Fruit fly (Drosophila melanogaster) whole organism, pupa: ENCODE results near the gene CG5969.
A peak's percentile ranks its signal among the peaks of the same experiment; 100 is the strongest.
"Not testable (repeated sequence)": the region's sequence is repeated elsewhere in the genome, so short reads cannot be mapped to it uniquely, and the experiment has no call there.

Experiments used
- CG10348 ChIP-seq: fragments of 200-800 bp; sonication (Bioruptor generic); IDR thresholded peaks from 2 replicates; pipeline ENCODE4 v1.3.6; 2022; ENCODE audit warnings: missing biosample characterization, missing genetic modification characterization
- CG12605 ChIP-seq: fragments of 200-800 bp; sonication (Bioruptor generic); IDR thresholded peaks from 2 replicates; pipeline ENCODE4 v1.3.6; 2022; ENCODE audit warnings: missing biosample characterization, missing genetic modification characterization
- CG13204 ChIP-seq: fragments of 200-800 bp; sonication (Bioruptor generic); optimal IDR thresholded peaks from 2 replicates; lab custom pipeline; 2018; ENCODE audit warnings: missing biosample characterization, mild to moderate bottlenecking, missing genetic modification characterization, moderate library complexity
- CG14655 ChIP-seq: fragments of 200-800 bp; sonication (Bioruptor generic); optimal IDR thresholded peaks from 3 replicates; lab custom pipeline; 2017; ENCODE audit warnings: mild to moderate bottlenecking, missing biosample characterization, missing genetic modification reagents, missing genetic modification characterization
- CG15710 ChIP-seq: fragments of 200-800 bp; sonication (Bioruptor generic); optimal IDR thresholded peaks from 2 replicates; lab custom pipeline; 2018; ENCODE audit warnings: missing biosample characterization, mild to moderate bottlenecking, missing genetic modification characterization, moderate library complexity
- CG17806 ChIP-seq: fragments of 200-800 bp; sonication (Bioruptor generic); optimal IDR thresholded peaks from 2 replicates; lab custom pipeline; 2018; ENCODE audit warnings: missing biosample characterization, mild to moderate bottlenecking, missing genetic modification characterization, moderate library complexity
- CG32121 ChIP-seq: fragments of 200-800 bp; sonication (Bioruptor generic); IDR thresholded peaks from 2 replicates; pipeline ENCODE4 v1.3.6; 2022; ENCODE audit warnings: missing biosample characterization, missing genetic modification characterization
- CG34367 ChIP-seq: fragments of 200-800 bp; sonication (Bioruptor generic); optimal IDR thresholded peaks from 2 replicates; lab custom pipeline; 2018; ENCODE audit warnings: missing biosample characterization, mild to moderate bottlenecking, missing genetic modification characterization
- CG4496 ChIP-seq: fragments of 200-800 bp; sonication (Bioruptor generic); IDR thresholded peaks from 3 replicates; pipeline ENCODE4 v1.3.6; 2022; ENCODE audit warnings: missing biosample characterization, missing genetic modification characterization
- CG8159 ChIP-seq: fragments of 200-800 bp; sonication (Bioruptor generic); optimal IDR thresholded peaks from 3 replicates; lab custom pipeline; 2018; ENCODE audit warnings: missing biosample characterization, mild to moderate bottlenecking, missing genetic modification characterization, moderate library complexity
- CG8301 ChIP-seq: fragments of 200-800 bp; sonication (Bioruptor generic); optimal IDR thresholded peaks from 2 replicates; lab custom pipeline; 2018; ENCODE audit warnings: missing biosample characterization, mild to moderate bottlenecking, missing genetic modification characterization
- CG9948 ChIP-seq: fragments of 200-800 bp; sonication (Bioruptor generic); optimal IDR thresholded peaks from 2 replicates; lab custom pipeline; 2018; ENCODE audit warnings: missing biosample characterization, mild to moderate bottlenecking, missing genetic modification characterization, moderate library complexity
- D1 ChIP-seq: fragments of 200-800 bp; sonication (Bioruptor generic); optimal IDR thresholded peaks from 2 replicates; lab custom pipeline; 2018; ENCODE audit warnings: missing biosample characterization, mild to moderate bottlenecking, missing genetic modification characterization, moderate library complexity
- EcR ChIP-seq: fragments of 200-800 bp; sonication (Bioruptor generic); optimal IDR thresholded peaks from 3 replicates; lab custom pipeline; 2019; ENCODE audit warnings: missing biosample characterization, missing genetic modification characterization, mild to moderate bottlenecking, moderate library complexity, missing genetic modification reagents
- Ets98B ChIP-seq: fragments of 200-800 bp; sonication (Bioruptor generic); IDR thresholded peaks from 2 replicates; pipeline ENCODE4 v1.3.6; 2022; ENCODE audit warnings: missing biosample characterization, missing genetic modification characterization
- Pif1A ChIP-seq: fragments of 200-800 bp; sonication (Bioruptor generic); optimal IDR thresholded peaks from 3 replicates; lab custom pipeline; 2016; ENCODE audit warnings: missing biosample characterization, missing genetic modification characterization
- Pif1B ChIP-seq: fragments of 200-800 bp; sonication (Bioruptor generic); optimal IDR thresholded peaks from 3 replicates; lab custom pipeline; 2016; ENCODE audit warnings: missing biosample characterization, missing genetic modification characterization
- Snoo ChIP-seq: fragments of 200-800 bp; sonication (Bioruptor generic); optimal IDR thresholded peaks from 3 replicates; lab custom pipeline; 2017; ENCODE audit warnings: missing biosample characterization, mild to moderate bottlenecking, missing genetic modification characterization, inconsistent platforms
- fd96Ca ChIP-seq: fragments of 200-800 bp; sonication (Bioruptor generic); IDR thresholded peaks from 3 replicates; pipeline ENCODE4 v1.3.6; 2022; ENCODE audit warnings: missing biosample characterization, missing genetic modification characterization
- gl ChIP-seq: fragments of 200-800 bp; sonication (Bioruptor generic); optimal IDR thresholded peaks from 2 replicates; lab custom pipeline; 2018; ENCODE audit warnings: missing biosample characterization, mild to moderate bottlenecking, missing genetic modification characterization
- rn ChIP-seq: fragments of 200-800 bp; sonication (Bioruptor generic); IDR thresholded peaks from 2 replicates; pipeline ENCODE4 v1.3.6; 2022; ENCODE audit warnings: missing biosample characterization, missing genetic modification characterization

CG5969 gene

DNA sequence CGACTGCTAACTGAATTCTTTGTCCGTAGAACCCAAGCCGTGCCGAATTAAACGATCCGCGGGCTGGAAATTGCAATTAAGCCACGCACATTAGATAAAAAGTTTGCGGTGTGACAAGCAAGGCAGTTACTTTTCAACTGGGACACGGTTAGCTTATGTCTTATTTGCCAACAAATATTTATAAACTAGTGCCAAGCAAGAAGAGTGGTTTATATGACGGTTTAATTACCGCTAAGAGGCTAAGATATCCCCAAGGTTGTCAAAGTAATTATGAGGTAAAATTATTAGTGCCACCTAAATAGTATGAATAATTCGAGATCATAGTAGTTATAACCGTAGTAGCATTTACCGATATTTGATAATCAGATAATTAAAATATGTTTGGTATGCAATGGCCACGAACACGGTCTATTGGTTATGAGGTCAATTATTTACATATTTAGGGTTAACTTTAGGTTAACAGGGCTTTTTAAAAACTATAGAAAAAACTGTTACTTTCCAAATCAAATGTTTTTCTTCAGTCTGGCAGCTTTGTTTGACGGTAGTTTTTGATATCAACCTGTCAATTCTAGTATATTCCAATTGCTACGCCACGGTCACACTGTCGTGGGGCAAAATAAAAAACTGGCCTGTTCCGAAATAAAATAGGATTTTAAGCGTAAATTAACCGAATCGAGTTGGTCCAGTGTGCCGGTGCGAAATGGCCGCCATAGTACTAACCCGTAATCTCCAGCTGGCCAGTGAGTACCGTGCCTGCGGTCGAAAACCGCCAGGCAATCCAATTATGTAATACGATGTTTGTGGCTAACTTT lies 21.4 kb downstream of the CG5969 start, which contains the start of gene ZnT77C:
Gene ZnT77C, minus strand, starts transcription at position 142 of the 812 bp plus-strand sequence.
- TF ChIP-seq CG17806 (tag; lab: Kevin White, UChicago): no peak
- no peak for TF ChIP-seq fd96Ca (GFP tag; lab: Robert Waterston, UW)
- TF ChIP-seq CG12605 (GFP tag; lab: Robert Waterston, UW): no peak
- TF ChIP-seq CG10348 (GFP tag; lab: Robert Waterston, UW): no peak
- TF ChIP-seq rn (GFP tag; lab: Robert Waterston, UW): no peak
- no peak for TF ChIP-seq CG8159 (tag; lab: Kevin White, UChicago)
- no peak for TF ChIP-seq CG4496
- TF ChIP-seq D1: no peak
- TF ChIP-seq CG13204 (GFP tag; lab: Kevin White, UChicago): no peak
- TF ChIP-seq CG14655: no peak
- TF ChIP-seq gl (tag; lab: Kevin White, UChicago): no peak
- TF ChIP-seq CG32121 (GFP tag; lab: Robert Waterston, UW): no peak
- TF ChIP-seq CG15710 (tag; lab: Kevin White, UChicago): no peak
- no peak for TF ChIP-seq Pif1B (GFP tag; lab: Kevin White, UChicago)
- no peak for TF ChIP-seq Pif1A (GFP tag; lab: Kevin White, UChicago)
- TF ChIP-seq Snoo: no peak
- TF ChIP-seq CG34367 (tag; lab: Kevin White, UChicago): no peak
- TF ChIP-seq CG8301 (tag; lab: Kevin White, UChicago): no peak
- TF ChIP-seq CG9948 (tag; lab: Kevin White, UChicago): no peak

DNA sequence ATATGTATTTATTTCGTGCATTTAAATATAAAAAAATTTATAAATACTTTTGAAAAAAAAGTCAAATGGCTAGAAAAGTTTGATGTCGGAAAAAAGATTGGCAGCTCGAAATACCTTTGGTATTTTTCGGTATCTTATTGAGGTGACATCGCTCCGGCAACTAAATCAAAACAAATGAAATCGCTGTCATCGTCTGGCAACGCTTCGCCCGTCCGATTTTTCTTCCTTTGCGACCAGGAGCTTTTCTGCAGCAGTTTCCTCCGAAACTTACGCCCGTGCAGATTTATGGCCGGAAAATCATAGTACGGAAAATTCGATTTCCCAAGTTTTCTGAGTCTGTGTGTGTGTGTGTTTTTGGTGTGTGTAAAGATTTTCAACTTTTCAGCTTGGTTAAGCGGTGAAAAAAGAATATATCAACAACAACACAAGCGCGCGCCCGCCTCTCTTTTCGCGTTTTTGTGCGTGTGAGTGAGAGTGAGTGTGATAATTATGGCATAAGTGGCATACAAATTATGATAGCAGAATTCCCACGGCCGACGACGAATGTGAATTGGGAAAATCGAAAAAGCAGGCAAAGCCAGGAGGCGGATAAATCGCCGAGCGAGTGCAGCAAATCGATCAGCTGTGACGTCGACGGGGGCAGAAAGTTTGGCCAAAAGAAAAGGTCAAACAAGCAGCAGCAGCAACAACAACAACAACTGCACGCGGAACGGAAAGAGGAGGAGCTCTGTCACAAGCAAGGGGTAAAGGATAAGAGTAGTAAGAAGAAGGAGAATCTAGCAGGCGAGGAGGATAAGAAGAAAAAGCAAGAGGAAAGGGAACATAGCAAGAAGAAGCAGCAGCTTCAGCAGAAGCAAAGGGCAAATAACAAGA lies 23.8 kb downstream of the CG5969 start, which contains the start of gene CG32425:
Gene CG32425, plus strand, starts transcription at position 200 of the 873 bp plus-strand sequence.
- TF ChIP-seq EcR (GFP tag; lab: Kevin White, UChicago) (peak; percentile 32), CG32121 (GFP tag; lab: Robert Waterston, UW) (no peak), CG8301 (tag; lab: Kevin White, UChicago) (no peak), CG12605 (GFP tag; lab: Robert Waterston, UW) (no peak), gl (tag; lab: Kevin White, UChicago) (peak; percentile 26), Snoo (no peak), CG8159 (tag; lab: Kevin White, UChicago) (no peak), rn (GFP tag; lab: Robert Waterston, UW) (no peak), CG4496 (peak; percentile 61; the same call in 1 of the 3 replicates), CG17806 (tag; lab: Kevin White, UChicago) (peak; percentile 1), CG14655 (no peak), Ets98B (0 out of 2 replicates have a peak, but pooled peaks have one; percentile 19)

DNA sequence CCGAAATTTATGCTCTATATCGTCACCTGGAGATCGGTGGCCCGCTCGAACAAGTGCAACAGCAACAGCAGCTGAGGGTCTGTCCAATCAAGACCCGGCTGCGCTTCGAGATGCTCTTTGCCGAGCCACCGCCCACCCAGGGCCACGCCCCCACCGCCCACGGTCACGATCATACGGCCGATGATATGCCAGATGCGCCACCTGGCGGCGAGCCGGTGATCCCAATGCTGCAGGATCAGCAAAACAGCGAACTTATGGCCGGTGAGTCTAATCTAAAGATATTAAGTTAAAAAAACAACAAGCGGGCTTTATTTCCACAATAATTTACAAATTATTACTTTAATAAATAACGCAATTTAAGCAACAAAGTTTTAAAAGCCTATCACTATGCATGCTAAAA lies 24.6 kb downstream of the CG5969 start:
- TF ChIP-seq gl (tag; lab: Kevin White, UChicago) (no peak), D1 (peak; percentile 29), CG32121 (GFP tag; lab: Robert Waterston, UW) (0 out of 2 replicates have a peak, but pooled peaks have one; percentile 18), CG8159 (tag; lab: Kevin White, UChicago) (no peak)
- TF ChIP-seq, all 21 proteins: peak for 2

DNA sequence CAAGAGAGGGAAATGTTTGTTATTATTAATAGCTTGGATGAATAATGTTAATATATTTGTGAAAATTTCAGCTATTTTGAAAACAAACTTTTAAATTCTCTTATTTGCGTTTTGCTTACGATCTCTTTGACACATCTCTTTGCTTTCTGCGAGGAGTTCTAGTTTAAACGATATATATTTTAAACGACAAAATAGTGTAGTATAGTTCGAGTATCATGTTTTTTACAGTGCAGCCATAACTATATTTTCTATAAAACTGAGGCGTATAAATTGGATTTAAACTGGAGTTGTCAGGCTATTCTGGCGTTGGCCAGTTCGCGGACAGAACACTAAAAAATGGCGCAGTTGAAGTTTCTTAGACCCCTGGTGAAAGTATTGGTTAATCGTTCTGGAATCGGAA lies 26.0 kb downstream of the CG5969 start, which contains the start of gene CG18281:
Gene CG18281, plus strand, starts transcription at position 301 of the 400 bp plus-strand sequence.
- TF ChIP-seq CG9948 (tag; lab: Kevin White, UChicago); CG34367 (tag; lab: Kevin White, UChicago); Pif1A (GFP tag; lab: Kevin White, UChicago): not testable (repeated sequence)
- TF ChIP-seq, all 21 proteins: peak for 0; not testable (repeated sequence) for 21

DNA sequence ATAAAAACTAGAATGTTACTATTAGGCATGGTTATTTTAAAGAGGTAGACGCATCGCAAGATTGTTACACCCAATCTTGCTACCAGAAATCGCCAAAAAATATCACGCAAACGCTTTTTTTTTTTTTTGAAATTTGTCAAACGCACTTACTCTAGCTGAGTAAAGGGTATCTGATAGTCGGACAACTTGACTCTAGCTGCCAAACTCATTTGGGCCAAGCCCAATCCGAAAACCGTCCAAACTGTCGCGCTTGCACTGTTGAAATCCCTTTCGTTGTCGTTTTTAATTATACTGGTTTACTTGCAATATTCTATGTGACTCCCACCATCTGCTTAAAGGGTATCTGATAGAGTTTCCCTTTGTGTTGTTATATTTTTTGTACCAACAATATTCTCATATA lies 29.7 kb downstream of the CG5969 start:
- TF ChIP-seq EcR (GFP tag; lab: Kevin White, UChicago) (no peak), CG12605 (GFP tag; lab: Robert Waterston, UW) (no peak), D1 (no peak), CG8301 (tag; lab: Kevin White, UChicago) (no peak), CG17806 (tag; lab: Kevin White, UChicago) (no peak), CG15710 (tag; lab: Kevin White, UChicago) (no peak), Ets98B (no peak)

DNA sequence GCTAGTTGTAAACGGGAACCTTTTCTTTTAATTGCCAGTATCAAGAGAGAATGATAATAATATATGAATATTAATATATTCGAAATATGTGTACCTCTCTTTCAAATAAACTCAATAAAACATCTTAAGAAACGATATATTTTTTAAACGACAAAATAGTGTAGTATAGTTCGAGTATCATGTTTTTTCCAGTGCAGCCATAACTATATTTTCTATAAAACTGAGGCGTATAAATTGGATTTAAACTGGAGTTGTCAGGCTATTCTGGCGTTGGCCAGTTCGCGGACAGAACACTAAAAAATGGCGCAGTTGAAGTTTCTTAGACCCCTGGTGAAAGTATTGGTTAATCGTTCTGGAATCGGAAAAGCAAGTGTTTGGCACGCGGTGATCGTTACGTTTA lies 30.3 kb downstream of the CG5969 start, which contains the start of gene CG17637:
Gene CG17637, plus strand, starts transcription at position 301 of the 400 bp plus-strand sequence.
- not testable (repeated sequence) for TF ChIP-seq fd96Ca (GFP tag; lab: Robert Waterston, UW); rn (GFP tag; lab: Robert Waterston, UW); CG8159 (tag; lab: Kevin White, UChicago)
